Fruit fly (Drosophila melanogaster) whole organism, wandering third instar larva: ENCODE measurements around the gene CG16812.
A peak's percentile ranks its signal among the peaks of the same experiment; 100 is the strongest.

Experiments used
- CG32264 ChIP-seq: fragments of 200-800 bp; sonication (Bioruptor generic); optimal IDR thresholded peaks from 2 replicates; lab custom pipeline; 2016; ENCODE audit warnings: missing biosample characterization, missing genetic modification characterization
- Myc ChIP-seq: fragments of >200 bp; optimal IDR thresholded peaks from 2 replicates; lab custom pipeline; 2017
- foxo ChIP-seq, 2 experiments: fragments of 200-800 bp; sonication (Bioruptor generic); optimal IDR thresholded peaks; 2 replicates in 1 of 2; 3 replicates in 1 of 2; lab custom pipeline; 2016 to 2017; ENCODE audit warnings: missing biosample characterization in 2 of 2, missing genetic modification characterization in 2 of 2
- pan ChIP-seq: fragments of >200 bp; optimal IDR thresholded peaks from 2 replicates; lab custom pipeline; 2017
- psq ChIP-seq: fragments of 200-800 bp; sonication (Bioruptor generic); optimal IDR thresholded peaks from 3 replicates; lab custom pipeline; 2017; ENCODE audit warnings: missing biosample characterization, mild to moderate bottlenecking, missing genetic modification characterization, moderate library complexity

dm6 chr2L:13205256-13205655 is 17.1 kb upstream of the CG16812 start:
- TF ChIP-seq Myc: no peak
- no peak for TF ChIP-seq psq
- TF ChIP-seq CG32264: no peak
- TF ChIP-seq pan (lab: Kevin White, UChicago): no peak
- TF ChIP-seq foxo (GFP tag; optimal IDR thresholded peaks at IDR 0.05; lab: Kevin White, UChicago): peak in 1 of 2 experiments; percentile 4
